Worm (Caenorhabditis elegans) whole organism, L1 larva: ENCODE measurements around the gene srt-6.

Source experiments
- F16B12.6 ChIP-seq: fragments of 150-350 bp; optimal IDR thresholded peaks from 2 replicates; lab custom pipeline; 2014; ENCODE audit warnings: missing biosample characterization, missing genetic modification characterization
- ama-1 ChIP-seq: fragments of 150-350 bp; optimal IDR thresholded peaks from 2 replicates; lab custom pipeline; 2014
- ceh-90 ChIP-seq: sonication (generic microtip); optimal IDR thresholded peaks from 2 replicates; lab custom pipeline; 2016; ENCODE audit warnings: missing genetic modification characterization, missing compliant biosample characterization
- dpl-1 ChIP-seq, 3 experiments: fragments of 150-350 bp in 2 of 3; sonication (generic microtip) in 1 of 3; optimal IDR thresholded peaks; 2 replicates each; lab custom pipeline; 2014 to 2017; ENCODE audit warnings: missing biosample characterization in 3 of 3, missing genetic modification characterization in 3 of 3, missing genetic modification reagents in 3 of 3
- dsc-1 ChIP-seq: sonication (generic microtip); optimal IDR thresholded peaks from 2 replicates; lab custom pipeline; 2016; ENCODE audit warnings: mild to moderate bottlenecking, missing genetic modification characterization, missing compliant biosample characterization
- efl-3 ChIP-seq: fragments of 200-800 bp; sonication (Bioruptor generic); optimal IDR thresholded peaks from 2 replicates; lab custom pipeline; 2018; ENCODE audit warnings: mild to moderate bottlenecking, missing genetic modification characterization, missing compliant biosample characterization
- egl-27 ChIP-seq, 2 experiments: fragments of 150-350 bp in 1 of 2; sonication (generic microtip); optimal IDR thresholded peaks; 3 replicates each; lab custom pipeline; 2017 to 2018; ENCODE audit warnings: missing biosample characterization in 2 of 2, missing genetic modification characterization in 2 of 2, missing genetic modification reagents in 2 of 2
- grh-1 ChIP-seq: fragments of 200-800 bp; sonication (Bioruptor generic); IDR thresholded peaks from 2 replicates; pipeline ENCODE4 v1.3.6; 2022; ENCODE audit warnings: missing genetic modification reagents, missing genetic modification characterization, missing compliant biosample characterization
- skn-1 ChIP-seq: fragments of 150-350 bp; optimal IDR thresholded peaks from 2 replicates; lab custom pipeline; 2014; ENCODE audit warnings: missing biosample characterization, missing genetic modification characterization
- ztf-4 ChIP-seq: fragments of 150-350 bp; optimal IDR thresholded peaks from 2 replicates; lab custom pipeline; 2014; ENCODE audit warnings: missing biosample characterization, missing genetic modification characterization

ce11 chrV:7426594-7426993, 18.0 kb upstream of the srt-6 start, which contains the start of gene srw-68:
- TF ChIP-seq egl-27 (tag; optimal IDR thresholded peaks at IDR 0.05; lab: Kevin White, UChicago) (no peak), ceh-90 (tag; lab: Kevin White, UChicago) (no peak), ztf-4 (tag; lab: Kevin White, UChicago) (no peak), grh-1 (GFP tag; lab: Robert Waterston, UW) (no peak), dpl-1 (GFP tag; optimal IDR thresholded peaks at IDR 0.05; lab: Kevin White, UChicago) (no peak), ama-1 (lab: Kevin White, UChicago) (no peak), dsc-1 (tag; lab: Kevin White, UChicago) (no peak), F16B12.6 (tag; lab: Kevin White, UChicago) (no peak), skn-1 (tag; lab: Kevin White, UChicago) (no peak), efl-3 (GFP tag; lab: Kevin White, UChicago) (no peak)
